Worm (Caenorhabditis elegans) whole organism, early embryonic: Measurements from ENCODE around the gene rmh-2.

Source experiments
- B0310.2 ChIP-seq: sonication (generic microtip); optimal IDR thresholded peaks from 2 replicates; lab custom pipeline; 2016; ENCODE audit warnings: mild to moderate bottlenecking, missing genetic modification characterization, missing compliant biosample characterization
- F13C5.2 ChIP-seq: sonication (generic microtip); optimal IDR thresholded peaks from 2 replicates; lab custom pipeline; 2017; ENCODE audit warnings: mild to moderate bottlenecking, missing genetic modification characterization, inconsistent platforms, missing compliant biosample characterization
- aly-1 ChIP-seq: sonication (generic microtip); optimal IDR thresholded peaks from 2 replicates; lab custom pipeline; 2016; ENCODE audit warnings: missing genetic modification characterization, missing compliant biosample characterization
- ama-1 ChIP-seq: fragments of 150-350 bp; optimal IDR thresholded peaks from 2 replicates; lab custom pipeline; 2014
- ceh-13 ChIP-seq: fragments of 200-800 bp; sonication (Bioruptor generic); optimal IDR thresholded peaks from 2 replicates; lab custom pipeline; 2018; ENCODE audit warnings: mild to moderate bottlenecking, missing genetic modification characterization, missing compliant biosample characterization
- ceh-36 ChIP-seq: sonication (generic microtip); optimal IDR thresholded peaks from 2 replicates; lab custom pipeline; 2016; ENCODE audit warnings: missing genetic modification characterization, inconsistent platforms, missing compliant biosample characterization
- ets-7 ChIP-seq: sonication (generic microtip); optimal IDR thresholded peaks from 2 replicates; lab custom pipeline; 2016; ENCODE audit warnings: missing genotype, missing genetic modification characterization, missing compliant biosample characterization
- flt-1 ChIP-seq: fragments of 200-800 bp; sonication (Bioruptor generic); IDR thresholded peaks from 2 replicates; pipeline ENCODE4 v1.3.6; 2022; ENCODE audit warnings: missing genetic modification characterization, missing compliant biosample characterization
- hmbx-1 ChIP-seq: sonication (generic microtip); optimal IDR thresholded peaks from 2 replicates; lab custom pipeline; 2016; ENCODE audit warnings: mild to moderate bottlenecking, missing genetic modification characterization, missing compliant biosample characterization
- hmg-4 ChIP-seq: fragments of 200-800 bp; sonication (Bioruptor generic); optimal IDR thresholded peaks from 2 replicates; lab custom pipeline; 2018; ENCODE audit warnings: mild to moderate bottlenecking, missing genetic modification characterization, missing compliant biosample characterization
- hnd-1 ChIP-seq: sonication (generic microtip); optimal IDR thresholded peaks from 2 replicates; lab custom pipeline; 2016; ENCODE audit warnings: missing genetic modification characterization, missing compliant biosample characterization
- pes-1 ChIP-seq: fragments of 200-800 bp; sonication (Bioruptor generic); IDR thresholded peaks from 2 replicates; pipeline ENCODE4 v1.3.6; 2022; ENCODE audit warnings: missing genetic modification reagents, missing genetic modification characterization, missing compliant biosample characterization
- scrt-1 ChIP-seq: fragments of 200-800 bp; sonication (Bioruptor generic); IDR thresholded peaks from 2 replicates; pipeline ENCODE4 v1.3.6; 2022; ENCODE audit warnings: missing genetic modification characterization, missing compliant biosample characterization
- sea-1 ChIP-seq: fragments of 200-800 bp; sonication (Bioruptor generic); conservative IDR thresholded peaks from 2 replicates; pipeline ENCODE4 v1.3.6; 2022; ENCODE audit warnings: missing genetic modification characterization, missing compliant biosample characterization
- tbx-11 ChIP-seq: fragments of 200-800 bp; sonication (Bioruptor generic); IDR thresholded peaks from 2 replicates; pipeline ENCODE4 v1.3.6; 2022; ENCODE audit warnings: missing genetic modification characterization, missing compliant biosample characterization
- tbx-37 ChIP-seq: fragments of 200-800 bp; sonication (Bioruptor generic); conservative IDR thresholded peaks from 2 replicates; pipeline ENCODE4 v1.3.6; 2022; ENCODE audit warnings: missing genetic modification reagents, missing genetic modification characterization, missing compliant biosample characterization
- tra-4 ChIP-seq: sonication (generic microtip); optimal IDR thresholded peaks from 2 replicates; lab custom pipeline; 2017; ENCODE audit warnings: missing genetic modification characterization, missing compliant biosample characterization

The rmh-2 gene

DNA sequence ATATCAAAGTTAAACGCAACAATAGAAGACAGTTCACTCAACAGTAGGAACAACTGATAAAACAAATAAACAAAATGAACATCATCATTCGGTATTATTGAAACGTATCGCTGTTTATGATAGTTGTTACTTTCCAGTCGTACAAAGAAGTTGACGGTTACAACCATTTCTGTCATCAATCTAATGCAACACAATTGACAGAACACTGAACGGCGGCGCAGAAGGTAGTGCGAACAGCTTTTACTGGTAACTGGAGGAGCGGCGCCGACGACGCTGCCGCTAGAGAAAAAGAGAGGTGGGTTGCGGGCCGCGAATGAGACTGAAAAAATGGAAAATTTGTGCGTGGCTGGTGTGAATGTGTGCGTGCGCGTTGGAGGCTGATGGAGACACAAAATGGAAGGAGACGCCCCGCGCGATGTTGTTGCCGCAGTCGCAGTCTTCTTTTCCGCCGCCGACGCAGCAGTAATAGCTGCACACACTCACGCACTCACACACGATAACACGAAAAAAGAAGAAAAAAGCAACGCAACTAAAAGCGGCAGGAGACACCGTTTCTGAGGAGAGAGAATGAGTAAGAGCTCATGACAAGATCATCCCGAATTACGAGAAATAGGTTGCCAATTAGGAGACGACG, 33.7 kb upstream of the rmh-2 start:
- peak; percentile 31 for TF ChIP-seq hmg-4
- TF ChIP-seq ama-1 = no peak
- no peak for TF ChIP-seq ceh-13 (GFP tag; lab: Kevin White, UChicago)

- TF ChIP-seq B0310.2 (tag; lab: Kevin White, UChicago) (no peak), pes-1 (GFP tag; lab: Robert Waterston, UW) (no peak), flt-1 (GFP tag; lab: Robert Waterston, UW) (no peak), ceh-36 (tag; lab: Kevin White, UChicago) (no peak)
These were observed 32.3 kb upstream of the rmh-2 start for ce11 chrV:9962916-9963315.

ce11 chrV:9962394-9962793, 31.8 kb upstream of the rmh-2 start, which contains the start of gene madf-4:
TSS of gene madf-4 (minus strand) at chrV:9962494.
- TF ChIP-seq scrt-1 (GFP tag; lab: Robert Waterston, UW) (no peak), hnd-1 (tag; lab: Kevin White, UChicago) (no peak), ceh-13 (GFP tag; lab: Kevin White, UChicago) (no peak), B0310.2 (tag; lab: Kevin White, UChicago) (no peak), tbx-37 (GFP tag; lab: Robert Waterston, UW) (no peak), tra-4 (no peak), ceh-36 (tag; lab: Kevin White, UChicago) (no peak), pes-1 (GFP tag; lab: Robert Waterston, UW) (no peak), aly-1 (tag; lab: Kevin White, UChicago) (no peak), hmg-4 (no peak), ets-7 (tag; lab: Kevin White, UChicago) (no peak), tbx-11 (GFP tag; lab: Robert Waterston, UW) (no peak), flt-1 (GFP tag; lab: Robert Waterston, UW) (no peak), F13C5.2 (no peak), sea-1 (GFP tag; lab: Robert Waterston, UW) (no peak), ama-1 (no peak), hmbx-1 (tag; lab: Kevin White, UChicago) (no peak)

ce11 chrV:9960376-9960775, 29.8 kb upstream of the rmh-2 start, which contains the start of gene T07C12.10:
TSS of gene T07C12.10 (minus strand) at chrV:9960476.
- TF ChIP-seq scrt-1 (GFP tag; lab: Robert Waterston, UW) = no peak
- no peak for TF ChIP-seq hmg-4
- TF ChIP-seq pes-1 (GFP tag; lab: Robert Waterston, UW) = no peak
- no peak for TF ChIP-seq ama-1
- TF ChIP-seq F13C5.2 = no peak
- TF ChIP-seq hnd-1 (tag; lab: Kevin White, UChicago) = no peak
- no peak for TF ChIP-seq tbx-37 (GFP tag; lab: Robert Waterston, UW)
- no peak for TF ChIP-seq tbx-11 (GFP tag; lab: Robert Waterston, UW)

DNA sequence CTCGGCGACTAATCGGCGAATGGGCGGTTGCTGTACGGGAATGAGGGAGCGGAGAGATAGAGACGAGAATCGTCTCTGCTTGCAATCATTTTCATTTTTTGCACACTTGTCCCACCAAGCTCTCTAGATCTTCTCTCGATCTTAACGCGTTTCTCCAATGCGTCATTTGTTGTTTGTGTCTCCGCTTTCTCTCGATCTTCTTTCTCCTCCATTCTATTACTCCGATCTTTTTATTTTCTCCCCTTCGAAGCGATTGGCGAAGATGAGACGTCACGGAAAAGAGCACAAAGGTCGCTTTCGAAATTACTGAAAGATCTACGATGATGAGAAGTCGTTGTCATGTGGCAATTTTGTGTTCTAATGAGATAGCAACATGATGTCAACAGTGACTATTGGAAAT, 28.1 kb upstream of the rmh-2 start:
- TF ChIP-seq tra-4 (no peak), tbx-11 (GFP tag; lab: Robert Waterston, UW) (no peak), aly-1 (tag; lab: Kevin White, UChicago) (no peak), ceh-36 (tag; lab: Kevin White, UChicago) (no peak), hmbx-1 (tag; lab: Kevin White, UChicago) (no peak), B0310.2 (tag; lab: Kevin White, UChicago) (no peak), pes-1 (GFP tag; lab: Robert Waterston, UW) (no peak), ets-7 (tag; lab: Kevin White, UChicago) (no peak)

- TF ChIP-seq ets-7 (tag; lab: Kevin White, UChicago) (no peak), B0310.2 (tag; lab: Kevin White, UChicago) (no peak), hmg-4 (no peak), ceh-13 (GFP tag; lab: Kevin White, UChicago) (no peak), aly-1 (tag; lab: Kevin White, UChicago) (no peak), F13C5.2 (no peak), scrt-1 (GFP tag; lab: Robert Waterston, UW) (no peak), pes-1 (GFP tag; lab: Robert Waterston, UW) (no peak), sea-1 (GFP tag; lab: Robert Waterston, UW) (no peak), ceh-36 (tag; lab: Kevin White, UChicago) (no peak), tbx-37 (GFP tag; lab: Robert Waterston, UW) (no peak), hnd-1 (tag; lab: Kevin White, UChicago) (no peak), hmbx-1 (tag; lab: Kevin White, UChicago) (no peak), ama-1 (no peak), tbx-11 (GFP tag; lab: Robert Waterston, UW) (no peak)
These were observed 27.7 kb upstream of the rmh-2 start, which contains the start of gene anmt-3 for ce11 chrV:9958231-9958630. TSS of gene anmt-3 (minus strand) at chrV:9958331.

- TF ChIP-seq hmg-4 (no peak), scrt-1 (GFP tag; lab: Robert Waterston, UW) (no peak), tra-4 (no peak), pes-1 (GFP tag; lab: Robert Waterston, UW) (no peak), tbx-37 (GFP tag; lab: Robert Waterston, UW) (no peak), hmbx-1 (tag; lab: Kevin White, UChicago) (no peak)
These were observed 21.8 kb upstream of the rmh-2 start, which contains the start of gene mam-5 for ce11 chrV:9952396-9952795. TSS of gene mam-5 (plus strand) at chrV:9952699.

DNA sequence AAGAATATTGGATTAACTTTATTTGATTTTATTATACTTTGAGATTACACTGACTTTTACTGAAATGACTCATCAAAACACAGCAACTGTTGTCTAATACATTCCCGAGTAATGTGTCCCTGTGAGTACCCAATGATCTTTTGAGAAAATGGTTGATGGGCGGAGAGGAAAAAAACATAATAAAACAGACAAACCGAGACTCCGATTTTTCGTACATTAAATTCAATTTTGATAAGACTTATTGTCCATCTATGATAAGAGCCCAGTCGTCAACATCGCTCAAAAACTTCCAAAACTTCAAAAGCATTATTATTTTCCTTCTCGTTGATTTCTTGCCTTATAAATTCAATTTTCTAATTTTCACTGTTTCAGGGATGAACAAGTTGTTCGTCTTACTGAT, 20.3 kb upstream of the rmh-2 start, which contains the start of gene ttr-46:
TSS of gene ttr-46 (plus strand) at position 373 of the 400 bp plus-strand sequence.
- no peak for TF ChIP-seq scrt-1 (GFP tag; lab: Robert Waterston, UW)
- no peak for TF ChIP-seq pes-1 (GFP tag; lab: Robert Waterston, UW)
- no peak for TF ChIP-seq aly-1 (tag; lab: Kevin White, UChicago)
- no peak for TF ChIP-seq ama-1
- TF ChIP-seq ets-7 (tag; lab: Kevin White, UChicago) = no peak
- no peak for TF ChIP-seq flt-1 (GFP tag; lab: Robert Waterston, UW)
- no peak for TF ChIP-seq ceh-13 (GFP tag; lab: Kevin White, UChicago)
- no peak for TF ChIP-seq tbx-37 (GFP tag; lab: Robert Waterston, UW)
- TF ChIP-seq tbx-11 (GFP tag; lab: Robert Waterston, UW) = no peak
- TF ChIP-seq hnd-1 (tag; lab: Kevin White, UChicago) = no peak
- TF ChIP-seq ceh-36 (tag; lab: Kevin White, UChicago) = no peak
- no peak for TF ChIP-seq B0310.2 (tag; lab: Kevin White, UChicago)
- TF ChIP-seq sea-1 (GFP tag; lab: Robert Waterston, UW) = no peak
- no peak for TF ChIP-seq hmg-4
- no peak for TF ChIP-seq F13C5.2
- no peak for TF ChIP-seq hmbx-1 (tag; lab: Kevin White, UChicago)
